Worm (Caenorhabditis elegans) whole organism, L1 larva: Measurements from ENCODE around the gene ets-10.

Experiments used
- C04F5.9 ChIP-seq: sonication (generic microtip); optimal IDR thresholded peaks from 2 replicates; lab custom pipeline; 2016; ENCODE audit warnings: missing genetic modification characterization, missing compliant biosample characterization
- ama-1 ChIP-seq: fragments of 150-350 bp; optimal IDR thresholded peaks from 2 replicates; lab custom pipeline; 2014
- blmp-1 ChIP-seq: fragments of 150-350 bp; optimal IDR thresholded peaks from 2 replicates; lab custom pipeline; 2014; ENCODE audit warnings: missing biosample characterization, missing genetic modification characterization
- ceh-82 ChIP-seq, 3 experiments: fragments of 150-350 bp in 1 of 3; sonication (generic microtip) in 2 of 3; optimal IDR thresholded peaks; 2 replicates each; lab custom pipeline; 2014 to 2017; ENCODE audit warnings: missing biosample characterization in 3 of 3, missing genetic modification characterization in 3 of 3
- efl-1 ChIP-seq, 4 experiments: fragments of 150-350 bp; optimal IDR thresholded peaks in 3 of 4; peaks in 1 of 4; 1 replicate in 1 of 4; 2 replicates in 3 of 4; lab custom pipeline; 2014; ENCODE audit warnings: missing biosample characterization in 2 of 4, missing genetic modification characterization in 2 of 4, missing genetic modification reagents in 2 of 4
- efl-3 ChIP-seq: fragments of 200-800 bp; sonication (Bioruptor generic); optimal IDR thresholded peaks from 2 replicates; lab custom pipeline; 2018; ENCODE audit warnings: mild to moderate bottlenecking, missing genetic modification characterization, missing compliant biosample characterization
- elt-2 ChIP-seq: sonication (generic microtip); optimal IDR thresholded peaks from 2 replicates; lab custom pipeline; 2016; ENCODE audit warnings: missing genetic modification characterization, mild to moderate bottlenecking, inconsistent platforms, missing compliant biosample characterization, missing genetic modification reagents
- elt-3 ChIP-seq, 6 experiments: fragments of 150-350 bp in 1 of 6; sonication (generic microtip); optimal IDR thresholded peaks; 2 replicates each; lab custom pipeline; 2017 to 2018; ENCODE audit warnings: missing biosample characterization in 6 of 6, missing genetic modification characterization in 6 of 6, inconsistent platforms in 1 of 6
- fkh-10 ChIP-seq: sonication (generic microtip); optimal IDR thresholded peaks from 2 replicates; lab custom pipeline; 2017; ENCODE audit warnings: missing biosample characterization, missing genetic modification reagents, missing genetic modification characterization
- fkh-4 ChIP-seq: sonication (generic microtip); optimal IDR thresholded peaks from 2 replicates; lab custom pipeline; 2016; ENCODE audit warnings: missing compliant biosample characterization, missing genetic modification characterization, borderline replicate concordance
- hpl-2 ChIP-seq: fragments of 150-350 bp; optimal IDR thresholded peaks from 2 replicates; lab custom pipeline; 2014; ENCODE audit warnings: missing biosample characterization, missing genetic modification reagents, missing genetic modification characterization
- jun-1 ChIP-seq: fragments of 150-350 bp; optimal IDR thresholded peaks from 2 replicates; lab custom pipeline; 2014; ENCODE audit warnings: missing biosample characterization, missing genetic modification reagents, missing genetic modification characterization
- lin-13 ChIP-seq: fragments of 150-350 bp; optimal IDR thresholded peaks from 2 replicates; lab custom pipeline; 2014; ENCODE audit warnings: missing biosample characterization, missing genetic modification reagents, missing genetic modification characterization
- lin-14 ChIP-seq: fragments of 200-800 bp; sonication (Bioruptor generic); optimal IDR thresholded peaks from 2 replicates; lab custom pipeline; 2018; ENCODE audit warnings: mild to moderate bottlenecking, missing genetic modification characterization, moderate library complexity, missing compliant biosample characterization
- lin-15B ChIP-seq: fragments of 150-350 bp; sonication (generic microtip); optimal IDR thresholded peaks from 3 replicates; lab custom pipeline; 2014; ENCODE audit warnings: missing biosample characterization, missing genetic modification characterization
- lin-35 ChIP-seq, 2 experiments: fragments of 150-350 bp; optimal IDR thresholded peaks; 2 replicates each; lab custom pipeline; 2014; ENCODE audit warnings: missing biosample characterization in 2 of 2, missing genetic modification characterization in 2 of 2, missing genetic modification reagents in 2 of 2
- lsy-2 ChIP-seq, 2 experiments: fragments of 150-350 bp; optimal IDR thresholded peaks; 2 replicates each; lab custom pipeline; 2014; ENCODE audit warnings: missing biosample characterization in 2 of 2, missing genetic modification characterization in 2 of 2
- mab-9 ChIP-seq: fragments of 200-800 bp; sonication (Bioruptor generic); IDR thresholded peaks from 2 replicates; pipeline ENCODE4 v1.3.6; 2022; ENCODE audit warnings: missing genetic modification reagents, missing genetic modification characterization, missing compliant biosample characterization
- mdl-1 ChIP-seq, 2 experiments: fragments of 150-350 bp; optimal IDR thresholded peaks; 2 replicates each; lab custom pipeline; 2014 to 2017; ENCODE audit warnings: missing biosample characterization in 2 of 2, missing genetic modification characterization in 2 of 2, inconsistent platforms in 1 of 2
- nhr-19 ChIP-seq: fragments of 200-800 bp; sonication (Bioruptor generic); conservative IDR thresholded peaks from 2 replicates; pipeline ENCODE4 v1.3.6; 2022; ENCODE audit warnings: missing genetic modification characterization, missing compliant biosample characterization
- nhr-20 ChIP-seq: sonication (generic microtip); optimal IDR thresholded peaks from 2 replicates; lab custom pipeline; 2016; ENCODE audit warnings: mild to moderate bottlenecking, missing genetic modification characterization, missing compliant biosample characterization
- nhr-71 ChIP-seq: sonication (generic microtip); optimal IDR thresholded peaks from 2 replicates; lab custom pipeline; 2016; ENCODE audit warnings: mild to moderate bottlenecking, missing genetic modification characterization, moderate library complexity, missing compliant biosample characterization
- nhr-76 ChIP-seq: sonication (generic microtip); optimal IDR thresholded peaks from 2 replicates; lab custom pipeline; 2017; ENCODE audit warnings: missing biosample characterization, missing genetic modification characterization
- nhr-85 ChIP-seq: sonication (generic microtip); peaks from one replicate; lab custom pipeline; 2016; ENCODE audit warnings: missing genetic modification characterization, inconsistent platforms, missing compliant biosample characterization
- nhr-90 ChIP-seq: sonication (generic microtip); optimal IDR thresholded peaks from 2 replicates; lab custom pipeline; 2016; ENCODE audit warnings: mild to moderate bottlenecking, missing genetic modification characterization, missing compliant biosample characterization; ENCODE audit not compliant: poor library complexity
- pax-3 ChIP-seq: fragments of 200-800 bp; sonication (Bioruptor generic); optimal IDR thresholded peaks from 2 replicates; lab custom pipeline; 2018; ENCODE audit warnings: mild to moderate bottlenecking, missing genetic modification characterization, moderate library complexity, missing compliant biosample characterization
- snpc-4 ChIP-seq: fragments of 150-350 bp; optimal IDR thresholded peaks from 2 replicates; lab custom pipeline; 2014; ENCODE audit warnings: missing biosample characterization, missing genetic modification characterization
- snu-23 ChIP-seq: sonication (generic microtip); optimal IDR thresholded peaks from 2 replicates; lab custom pipeline; 2016; ENCODE audit warnings: missing genetic modification characterization, missing compliant biosample characterization
- sox-4 ChIP-seq: sonication (generic microtip); optimal IDR thresholded peaks from 2 replicates; lab custom pipeline; 2016; ENCODE audit warnings: missing genetic modification characterization, missing compliant biosample characterization
- sptf-1 ChIP-seq: fragments of 150-350 bp; optimal IDR thresholded peaks from 2 replicates; lab custom pipeline; 2014; ENCODE audit warnings: missing biosample characterization, missing genetic modification characterization
- swsn-7 ChIP-seq: sonication (generic microtip); optimal IDR thresholded peaks from 2 replicates; lab custom pipeline; 2016; ENCODE audit warnings: missing genetic modification characterization, missing compliant biosample characterization
- unc-30 ChIP-seq: sonication (generic microtip); optimal IDR thresholded peaks from 2 replicates; lab custom pipeline; 2017; ENCODE audit warnings: missing biosample characterization, missing genetic modification characterization
- unc-98 ChIP-seq: fragments of 200-800 bp; sonication (Bioruptor generic); IDR thresholded peaks from 2 replicates; pipeline ENCODE4 v1.3.6; 2022; ENCODE audit warnings: missing genetic modification characterization, missing compliant biosample characterization
- zip-4 ChIP-seq: fragments of 200-800 bp; sonication (Bioruptor generic); optimal IDR thresholded peaks from 2 replicates; lab custom pipeline; 2018; ENCODE audit warnings: mild to moderate bottlenecking, missing genetic modification characterization, moderate library complexity, missing compliant biosample characterization
- ztf-4 ChIP-seq: fragments of 150-350 bp; optimal IDR thresholded peaks from 2 replicates; lab custom pipeline; 2014; ENCODE audit warnings: missing biosample characterization, missing genetic modification characterization

Gene ets-10

DNA sequence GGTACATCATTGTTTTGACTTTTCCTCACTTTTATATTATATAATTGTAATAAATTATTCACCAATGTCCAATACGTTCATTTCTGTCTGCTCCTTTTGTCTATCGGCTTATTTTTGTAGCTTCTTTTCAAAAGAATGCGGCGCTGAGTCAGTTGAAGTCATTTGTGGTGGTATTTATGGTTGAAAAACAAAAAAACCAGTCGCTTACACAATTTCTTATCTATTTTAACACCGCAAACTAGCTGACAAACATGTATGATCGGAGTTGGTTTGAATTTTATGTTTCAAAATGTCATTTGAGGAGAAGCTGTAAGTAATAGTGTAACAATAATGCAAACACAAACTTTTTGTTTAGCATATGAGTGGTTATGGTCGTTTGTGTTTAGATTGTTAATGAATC is at the start of gene ets-10:
TSS of gene ets-10 (plus strand) at position 201 of the 400 bp plus-strand sequence.
- TF ChIP-seq efl-1 (optimal IDR thresholded peaks at IDR 0.05; lab: Kevin White, UChicago) (no peak), efl-1 (GFP tag; optimal IDR thresholded peaks at IDR 0.05 in 1 of 2; lab: Kevin White, UChicago) (peak in 1 of 2 experiments; percentile 65), lin-35 (GFP tag; optimal IDR thresholded peaks at IDR 0.05; lab: Kevin White, UChicago) (no peak)

DNA sequence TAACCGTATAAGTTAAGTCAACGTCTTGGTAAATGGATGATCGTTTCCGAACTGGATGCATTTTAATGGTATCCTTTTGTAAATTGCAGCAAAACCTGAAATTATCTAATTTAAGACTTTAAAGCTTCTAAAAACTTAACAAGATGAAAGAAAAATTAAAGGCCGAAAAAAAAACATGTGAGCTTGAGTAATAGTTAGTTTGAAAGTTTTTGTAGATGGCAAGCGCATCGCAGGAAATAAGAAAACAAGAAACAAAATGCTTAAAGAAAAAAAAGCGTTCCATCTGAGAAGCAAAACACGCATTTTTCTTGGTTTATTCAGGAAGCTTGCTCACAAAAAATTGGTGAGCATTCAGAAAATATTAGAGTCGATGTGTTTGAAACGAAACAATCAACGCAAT is 48.2 kb upstream of the ets-10 start, which contains the start of gene rab-37:
TSS of gene rab-37 (minus strand) at position 101 of the 400 bp plus-strand sequence.
- TF ChIP-seq nhr-20 (tag; lab: Kevin White, UChicago) (no peak), swsn-7 (tag; lab: Kevin White, UChicago) (no peak), blmp-1 (tag; lab: Kevin White, UChicago) (no peak), sox-4 (tag; lab: Kevin White, UChicago) (no peak)

DNA sequence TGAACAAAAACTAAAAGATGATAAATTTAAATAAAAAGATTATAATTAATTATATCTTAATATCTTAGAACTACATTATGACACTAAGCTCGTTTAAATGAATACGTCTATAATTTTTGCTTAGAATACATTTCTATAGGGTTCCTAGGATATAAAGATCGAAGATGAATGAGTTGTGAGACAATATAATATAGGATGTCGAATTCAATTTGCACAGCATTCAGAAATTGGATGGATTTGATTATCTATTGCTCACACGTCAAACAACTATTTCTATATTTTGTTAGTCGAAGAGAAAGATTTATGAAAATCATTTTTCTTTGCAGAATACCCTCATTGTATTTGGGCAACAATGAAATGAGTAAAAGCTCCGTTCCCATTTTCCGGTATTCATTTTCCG is 45.0 kb upstream of the ets-10 start:
- no peak for TF ChIP-seq snpc-4 (tag; lab: Kevin White, UChicago)
- no peak for TF ChIP-seq swsn-7 (tag; lab: Kevin White, UChicago)
- no peak for TF ChIP-seq ama-1 (lab: Kevin White, UChicago)
- no peak for TF ChIP-seq lin-13 (GFP tag; lab: Kevin White, UChicago)
- TF ChIP-seq snu-23 (GFP tag; lab: Kevin White, UChicago) = no peak
- TF ChIP-seq jun-1 (tag; lab: Kevin White, UChicago) = no peak
- TF ChIP-seq fkh-4 (tag; lab: Kevin White, UChicago) = no peak
- TF ChIP-seq pax-3 (tag; lab: Kevin White, UChicago) = no peak
- TF ChIP-seq ceh-82 (tag; optimal IDR thresholded peaks at IDR 0.05; lab: Kevin White, UChicago) = no peak
- TF ChIP-seq mab-9 (GFP tag; lab: Robert Waterston, UW) = no peak
- no peak for TF ChIP-seq lin-15B (tag; lab: Kevin White, UChicago)
- TF ChIP-seq fkh-10 = peak; percentile 43
- TF ChIP-seq nhr-76 (tag; lab: Kevin White, UChicago) = no peak
- peak; percentile 26 for TF ChIP-seq lin-14 (GFP tag; lab: Kevin White, UChicago)
- TF ChIP-seq C04F5.9 (tag; lab: Kevin White, UChicago) = no peak

DNA sequence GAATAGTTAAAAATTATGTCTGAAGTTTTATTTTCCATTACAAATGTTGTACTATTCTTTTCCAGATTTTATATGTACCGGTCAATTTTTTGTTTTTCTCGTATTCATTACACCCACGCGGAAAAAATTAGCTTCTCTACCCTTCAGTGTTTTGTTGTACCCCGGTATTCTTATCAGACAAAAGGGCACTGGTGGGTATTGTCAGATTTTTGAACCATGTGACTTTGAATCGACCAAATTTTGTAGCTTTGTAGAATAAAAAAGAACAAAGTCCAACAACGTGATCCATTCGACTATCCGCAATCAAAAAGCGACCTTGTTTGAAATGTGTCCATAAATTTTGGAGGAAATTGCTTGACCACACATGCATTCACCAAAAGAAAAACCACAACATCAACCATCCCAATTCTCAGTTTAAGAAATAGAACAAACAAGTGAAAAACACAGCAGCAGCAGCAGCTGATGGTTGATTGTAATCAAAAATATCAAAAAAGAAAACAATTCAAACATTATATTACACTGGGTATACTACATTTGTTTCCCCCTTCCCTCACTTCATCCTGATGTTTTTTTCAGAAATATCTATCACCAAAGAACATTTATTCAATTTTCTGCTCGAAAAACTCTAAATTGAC is 39.4 kb upstream of the ets-10 start:
- TF ChIP-seq lin-14 (GFP tag; lab: Kevin White, UChicago) = peak; percentile 48
- peak; percentile 40 for TF ChIP-seq blmp-1 (tag; lab: Kevin White, UChicago)
- no peak for TF ChIP-seq zip-4 (GFP tag; lab: Kevin White, UChicago)
- peak; percentile 82 for TF ChIP-seq nhr-85 (tag; lab: Kevin White, UChicago)
- peak; percentile 44 for TF ChIP-seq nhr-20 (tag; lab: Kevin White, UChicago)
- no peak for TF ChIP-seq efl-3 (GFP tag; lab: Kevin White, UChicago)
- TF ChIP-seq mdl-1 (tag; optimal IDR thresholded peaks at IDR 0.05; lab: Kevin White, UChicago) = peak in 1 of 2 experiments; percentile 83
- TF ChIP-seq hpl-2 (GFP tag; lab: Kevin White, UChicago) = no peak
- TF ChIP-seq unc-98 (GFP tag; lab: Robert Waterston, UW) = no peak
- TF ChIP-seq elt-3 (tag; optimal IDR thresholded peaks at IDR 0.05; lab: Kevin White, UChicago) = peak in 2 of 6 experiments; percentile 48 to 64
- TF ChIP-seq nhr-19 (GFP tag; lab: Robert Waterston, UW) = peak; percentile 30
- TF ChIP-seq unc-30 (tag; lab: Kevin White, UChicago) = no peak
- peak in 1 of 2 experiments; percentile 32 for TF ChIP-seq lsy-2 (tag; optimal IDR thresholded peaks at IDR 0.05; lab: Kevin White, UChicago)
- peak; percentile 35 for TF ChIP-seq nhr-90 (tag; lab: Kevin White, UChicago)
- TF ChIP-seq nhr-71 (tag; lab: Kevin White, UChicago) = peak; percentile 49
- TF ChIP-seq elt-2 (tag; lab: Kevin White, UChicago) = peak; percentile 61
- TF ChIP-seq sptf-1 (tag; lab: Kevin White, UChicago) = no peak
- peak in 1 of 2 experiments; percentile 56 for TF ChIP-seq lin-35 (GFP tag; optimal IDR thresholded peaks at IDR 0.05; lab: Kevin White, UChicago)
- TF ChIP-seq snu-23 (GFP tag; lab: Kevin White, UChicago) = peak; percentile 10
- TF ChIP-seq ztf-4 (tag; lab: Kevin White, UChicago) = no peak
